Worm (Caenorhabditis elegans) whole organism, late embryonic: ENCODE measurements around the gene Y70C5C.1.

ENCODE experiments used
- F13H6.1 ChIP-seq: sonication (generic microtip); optimal IDR thresholded peaks from 2 replicates; lab custom pipeline; 2016; ENCODE audit warnings: missing genetic modification characterization, missing compliant biosample characterization
- ahr-1 ChIP-seq: sonication (generic microtip); optimal IDR thresholded peaks from 2 replicates; lab custom pipeline; 2016; ENCODE audit warnings: missing genetic modification characterization, missing compliant biosample characterization
- ceh-45 ChIP-seq: fragments of 200-800 bp; sonication (Bioruptor generic); IDR thresholded peaks from 2 replicates; pipeline ENCODE4 v1.3.6; 2022; ENCODE audit warnings: missing genetic modification reagents, missing genetic modification characterization, missing compliant biosample characterization
- che-1 ChIP-seq: sonication (generic microtip); optimal IDR thresholded peaks from 2 replicates; lab custom pipeline; 2016; ENCODE audit warnings: mild to moderate bottlenecking, missing genetic modification characterization, missing compliant biosample characterization
- elt-2 ChIP-seq: sonication (generic microtip); optimal IDR thresholded peaks from 2 replicates; lab custom pipeline; 2016; ENCODE audit warnings: missing genetic modification reagents, missing genetic modification characterization, missing compliant biosample characterization
- hlh-8 ChIP-seq: sonication (generic microtip); optimal IDR thresholded peaks from 2 replicates; lab custom pipeline; 2016; ENCODE audit warnings: missing genotype, missing genetic modification characterization, missing compliant biosample characterization
- nhr-11 ChIP-seq: fragments of 150-350 bp; optimal IDR thresholded peaks from 2 replicates; lab custom pipeline; 2014; ENCODE audit warnings: missing biosample characterization, missing genetic modification characterization
- pha-4 ChIP-seq: fragments of 150-350 bp; optimal IDR thresholded peaks from 2 replicates; lab custom pipeline; 2018; ENCODE audit warnings: missing biosample characterization, missing genetic modification reagents, missing genetic modification characterization
- pros-1 ChIP-seq: fragments of 150-350 bp; optimal IDR thresholded peaks from 2 replicates; lab custom pipeline; 2014; ENCODE audit warnings: missing biosample characterization, missing genetic modification reagents, missing genetic modification characterization
- sox-4 ChIP-seq: sonication (generic microtip); optimal IDR thresholded peaks from 2 replicates; lab custom pipeline; 2017; ENCODE audit warnings: mild to moderate bottlenecking, missing genetic modification characterization, inconsistent platforms, missing compliant biosample characterization
- syd-9 ChIP-seq: sonication (generic microtip); optimal IDR thresholded peaks from 2 replicates; lab custom pipeline; 2016; ENCODE audit warnings: mild to moderate bottlenecking, missing genetic modification characterization, moderate library complexity, missing compliant biosample characterization
- unc-55 ChIP-seq: sonication (generic microtip); optimal IDR thresholded peaks from 2 replicates; lab custom pipeline; 2017; ENCODE audit warnings: missing biosample characterization, missing genetic modification reagents, missing genetic modification characterization

DNA sequence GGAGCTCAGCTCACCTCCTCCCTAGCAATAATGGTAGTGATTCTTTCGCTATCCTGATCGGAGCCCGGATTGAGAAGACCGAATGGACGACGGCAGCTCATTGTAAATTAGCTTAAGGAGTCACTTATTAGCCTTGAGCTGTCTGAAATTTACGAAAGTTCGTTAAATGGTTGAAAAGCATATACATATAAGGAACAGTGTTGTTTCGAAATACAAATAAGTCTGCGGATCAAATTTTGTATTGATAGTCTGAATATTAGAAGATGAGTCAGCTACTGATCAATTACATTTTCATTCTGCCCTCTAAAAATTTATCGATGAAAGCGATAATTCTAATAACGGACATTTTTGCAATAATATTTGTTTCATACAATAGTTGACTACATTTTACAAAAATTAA, 33.4 kb upstream of the Y70C5C.1 start, which contains the start of gene F14F8.14:
- TF ChIP-seq nhr-11 (tag; lab: Kevin White, UChicago) = no peak
- TF ChIP-seq unc-55 (GFP tag; lab: Kevin White, UChicago) = no peak
- no peak for TF ChIP-seq sox-4 (tag; lab: Kevin White, UChicago)
- no peak for TF ChIP-seq elt-2 (tag; lab: Kevin White, UChicago)
- no peak for TF ChIP-seq F13H6.1
- no peak for TF ChIP-seq che-1 (tag; lab: Kevin White, UChicago)
- TF ChIP-seq hlh-8 = no peak
- TF ChIP-seq pha-4 (tag; lab: Kevin White, UChicago) = no peak
- TF ChIP-seq ahr-1 (tag; lab: Kevin White, UChicago) = no peak
- TF ChIP-seq pros-1 (tag; lab: Kevin White, UChicago) = no peak
- no peak for TF ChIP-seq ceh-45
- no peak for TF ChIP-seq syd-9 (tag; lab: Kevin White, UChicago)
